Fruit fly (Drosophila melanogaster) whole organism, pupa: ENCODE data around the gene CG32708.

Source experiments
- CG10348 ChIP-seq: fragments of 200-800 bp; sonication (Bioruptor generic); IDR thresholded peaks from 2 replicates; pipeline ENCODE4 v1.3.6; 2022; ENCODE audit warnings: missing biosample characterization, missing genetic modification characterization
- CG12605 ChIP-seq: fragments of 200-800 bp; sonication (Bioruptor generic); IDR thresholded peaks from 2 replicates; pipeline ENCODE4 v1.3.6; 2022; ENCODE audit warnings: missing biosample characterization, missing genetic modification characterization
- CG13204 ChIP-seq: fragments of 200-800 bp; sonication (Bioruptor generic); optimal IDR thresholded peaks from 2 replicates; lab custom pipeline; 2018; ENCODE audit warnings: missing biosample characterization, mild to moderate bottlenecking, missing genetic modification characterization, moderate library complexity
- CG14655 ChIP-seq: fragments of 200-800 bp; sonication (Bioruptor generic); optimal IDR thresholded peaks from 3 replicates; lab custom pipeline; 2017; ENCODE audit warnings: mild to moderate bottlenecking, missing biosample characterization, missing genetic modification reagents, missing genetic modification characterization
- CG15710 ChIP-seq: fragments of 200-800 bp; sonication (Bioruptor generic); optimal IDR thresholded peaks from 2 replicates; lab custom pipeline; 2018; ENCODE audit warnings: missing biosample characterization, mild to moderate bottlenecking, missing genetic modification characterization, moderate library complexity
- CG17806 ChIP-seq: fragments of 200-800 bp; sonication (Bioruptor generic); optimal IDR thresholded peaks from 2 replicates; lab custom pipeline; 2018; ENCODE audit warnings: missing biosample characterization, mild to moderate bottlenecking, missing genetic modification characterization, moderate library complexity
- CG32121 ChIP-seq: fragments of 200-800 bp; sonication (Bioruptor generic); IDR thresholded peaks from 2 replicates; pipeline ENCODE4 v1.3.6; 2022; ENCODE audit warnings: missing biosample characterization, missing genetic modification characterization
- CG34367 ChIP-seq: fragments of 200-800 bp; sonication (Bioruptor generic); optimal IDR thresholded peaks from 2 replicates; lab custom pipeline; 2018; ENCODE audit warnings: missing biosample characterization, mild to moderate bottlenecking, missing genetic modification characterization
- CG4496 ChIP-seq: fragments of 200-800 bp; sonication (Bioruptor generic); IDR thresholded peaks from 3 replicates; pipeline ENCODE4 v1.3.6; 2022; ENCODE audit warnings: missing biosample characterization, missing genetic modification characterization
- CG8159 ChIP-seq: fragments of 200-800 bp; sonication (Bioruptor generic); optimal IDR thresholded peaks from 3 replicates; lab custom pipeline; 2018; ENCODE audit warnings: missing biosample characterization, mild to moderate bottlenecking, missing genetic modification characterization, moderate library complexity
- CG8301 ChIP-seq: fragments of 200-800 bp; sonication (Bioruptor generic); optimal IDR thresholded peaks from 2 replicates; lab custom pipeline; 2018; ENCODE audit warnings: missing biosample characterization, mild to moderate bottlenecking, missing genetic modification characterization
- CG9948 ChIP-seq: fragments of 200-800 bp; sonication (Bioruptor generic); optimal IDR thresholded peaks from 2 replicates; lab custom pipeline; 2018; ENCODE audit warnings: missing biosample characterization, mild to moderate bottlenecking, missing genetic modification characterization, moderate library complexity
- D1 ChIP-seq: fragments of 200-800 bp; sonication (Bioruptor generic); optimal IDR thresholded peaks from 2 replicates; lab custom pipeline; 2018; ENCODE audit warnings: missing biosample characterization, mild to moderate bottlenecking, missing genetic modification characterization, moderate library complexity
- EcR ChIP-seq: fragments of 200-800 bp; sonication (Bioruptor generic); optimal IDR thresholded peaks from 3 replicates; lab custom pipeline; 2019; ENCODE audit warnings: missing biosample characterization, missing genetic modification characterization, mild to moderate bottlenecking, moderate library complexity, missing genetic modification reagents
- Ets98B ChIP-seq: fragments of 200-800 bp; sonication (Bioruptor generic); IDR thresholded peaks from 2 replicates; pipeline ENCODE4 v1.3.6; 2022; ENCODE audit warnings: missing biosample characterization, missing genetic modification characterization
- Pif1A ChIP-seq: fragments of 200-800 bp; sonication (Bioruptor generic); optimal IDR thresholded peaks from 3 replicates; lab custom pipeline; 2016; ENCODE audit warnings: missing biosample characterization, missing genetic modification characterization
- Pif1B ChIP-seq: fragments of 200-800 bp; sonication (Bioruptor generic); optimal IDR thresholded peaks from 3 replicates; lab custom pipeline; 2016; ENCODE audit warnings: missing biosample characterization, missing genetic modification characterization
- Snoo ChIP-seq: fragments of 200-800 bp; sonication (Bioruptor generic); optimal IDR thresholded peaks from 3 replicates; lab custom pipeline; 2017; ENCODE audit warnings: missing biosample characterization, mild to moderate bottlenecking, missing genetic modification characterization, inconsistent platforms
- fd96Ca ChIP-seq: fragments of 200-800 bp; sonication (Bioruptor generic); IDR thresholded peaks from 3 replicates; pipeline ENCODE4 v1.3.6; 2022; ENCODE audit warnings: missing biosample characterization, missing genetic modification characterization
- gl ChIP-seq: fragments of 200-800 bp; sonication (Bioruptor generic); optimal IDR thresholded peaks from 2 replicates; lab custom pipeline; 2018; ENCODE audit warnings: missing biosample characterization, mild to moderate bottlenecking, missing genetic modification characterization
- rn ChIP-seq: fragments of 200-800 bp; sonication (Bioruptor generic); IDR thresholded peaks from 2 replicates; pipeline ENCODE4 v1.3.6; 2022; ENCODE audit warnings: missing biosample characterization, missing genetic modification characterization

The CG32708 gene

DNA sequence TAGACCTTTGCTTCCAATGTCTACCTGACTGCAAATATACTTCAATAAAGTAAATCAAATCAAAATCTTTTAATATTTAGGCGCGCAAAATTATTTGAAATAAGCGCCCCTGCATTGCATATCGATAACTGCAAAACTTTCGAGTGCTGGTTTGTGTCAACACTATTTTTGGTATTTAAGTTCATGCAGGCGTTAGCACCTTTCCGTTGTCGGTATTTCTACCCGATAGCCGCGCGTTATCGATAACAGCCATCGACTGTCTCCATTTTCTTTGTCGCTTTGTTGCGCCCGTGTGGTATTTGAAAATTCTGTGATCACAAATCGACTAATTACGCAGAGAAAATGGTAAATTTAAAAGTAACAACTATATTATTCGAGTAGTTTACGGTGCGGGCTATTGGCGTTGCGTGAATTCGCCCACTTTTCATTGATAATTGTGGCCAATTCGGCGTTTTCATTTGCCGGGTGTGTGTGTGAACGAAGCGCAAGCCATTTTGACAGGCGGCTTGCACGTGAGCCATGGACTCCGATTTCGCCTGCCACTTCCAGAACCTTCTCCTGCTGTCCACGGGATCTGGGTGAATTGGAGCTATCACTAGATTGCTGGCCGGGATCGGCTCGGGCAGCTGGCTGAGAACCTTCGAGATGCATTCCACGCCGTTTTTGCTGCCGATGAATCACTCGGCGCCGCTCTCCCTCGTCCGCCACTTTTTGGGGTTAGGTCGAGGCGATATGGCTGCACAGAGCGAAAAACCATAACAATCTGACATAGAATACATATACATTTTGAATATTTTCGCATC, 3.7 kb downstream of the CG32708 start, which contains the start of gene CCT2:
CCT2 (plus strand) TSS at position 260 of the 803 bp plus-strand sequence.
- no peak for TF ChIP-seq CG12605 (GFP tag; lab: Robert Waterston, UW)
- peak; percentile 10; the same call in 1 of the 3 replicates for TF ChIP-seq fd96Ca

DNA sequence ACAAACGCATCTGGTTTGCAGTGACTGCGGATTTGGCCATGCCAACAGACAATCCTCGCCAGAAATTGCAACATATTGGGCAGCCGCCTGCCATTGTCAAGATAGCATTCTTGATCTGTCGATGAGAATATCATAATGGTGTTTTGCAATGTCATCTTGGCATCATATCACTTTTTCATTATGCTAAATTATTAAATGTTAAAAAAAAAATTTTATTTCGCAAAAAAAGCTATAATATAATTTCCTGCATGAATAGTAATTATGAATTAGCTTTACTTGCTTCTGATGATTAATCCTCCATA, 4.3 kb downstream of the CG32708 start:
- TF ChIP-seq CG10348, result no peak

DNA sequence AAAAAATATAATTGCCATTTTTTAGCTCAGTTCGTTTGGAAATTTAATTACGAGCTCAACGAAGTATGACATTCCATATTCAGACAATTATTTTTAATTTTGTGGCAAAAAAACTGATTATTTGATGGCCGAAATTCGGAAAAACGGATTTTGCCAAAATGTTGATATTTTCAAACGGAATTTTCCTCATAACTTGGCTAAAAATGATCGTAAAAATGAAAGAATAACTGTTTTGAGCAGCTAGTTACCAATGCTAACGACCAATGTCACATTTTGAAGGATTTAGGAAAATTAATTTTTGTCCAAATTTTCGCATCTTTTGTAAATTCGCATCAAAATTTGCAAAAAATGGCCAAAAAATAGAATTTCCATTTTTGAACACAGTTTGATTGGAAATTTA, 7.3 kb downstream of the CG32708 start:
- no peak for TF ChIP-seq CG4496 (GFP tag; lab: Robert Waterston, UW)
- TF ChIP-seq CG15710, result no peak
- TF ChIP-seq CG34367 (tag; lab: Kevin White, UChicago), result no peak
- TF ChIP-seq Ets98B (GFP tag; lab: Robert Waterston, UW), result no peak
- no peak for TF ChIP-seq rn
- no peak for TF ChIP-seq Pif1B (GFP tag; lab: Kevin White, UChicago)
- TF ChIP-seq CG17806 (tag; lab: Kevin White, UChicago), result no peak
- no peak for TF ChIP-seq Pif1A
- TF ChIP-seq CG8301 (tag; lab: Kevin White, UChicago), result no peak
- no peak for TF ChIP-seq CG10348
- no peak for TF ChIP-seq D1
- TF ChIP-seq gl (tag; lab: Kevin White, UChicago), result no peak

dm6 chrX:9093912-9094311, 8.2 kb downstream of the CG32708 start:
- TF ChIP-seq CG12605 (GFP tag; lab: Robert Waterston, UW) (no peak), CG17806 (tag; lab: Kevin White, UChicago) (no peak), CG34367 (tag; lab: Kevin White, UChicago) (no peak), D1 (no peak), Pif1A (no peak), Snoo (tag; lab: Kevin White, UChicago) (no peak), Pif1B (GFP tag; lab: Kevin White, UChicago) (no peak), CG8159 (tag; lab: Kevin White, UChicago) (no peak), CG15710 (no peak), gl (tag; lab: Kevin White, UChicago) (no peak), CG9948 (tag; lab: Kevin White, UChicago) (no peak), CG32121 (GFP tag; lab: Robert Waterston, UW) (no peak), fd96Ca (no peak), EcR (no peak), Ets98B (GFP tag; lab: Robert Waterston, UW) (no peak), rn (no peak), CG4496 (GFP tag; lab: Robert Waterston, UW) (no peak), CG8301 (tag; lab: Kevin White, UChicago) (no peak), CG10348 (no peak)

DNA sequence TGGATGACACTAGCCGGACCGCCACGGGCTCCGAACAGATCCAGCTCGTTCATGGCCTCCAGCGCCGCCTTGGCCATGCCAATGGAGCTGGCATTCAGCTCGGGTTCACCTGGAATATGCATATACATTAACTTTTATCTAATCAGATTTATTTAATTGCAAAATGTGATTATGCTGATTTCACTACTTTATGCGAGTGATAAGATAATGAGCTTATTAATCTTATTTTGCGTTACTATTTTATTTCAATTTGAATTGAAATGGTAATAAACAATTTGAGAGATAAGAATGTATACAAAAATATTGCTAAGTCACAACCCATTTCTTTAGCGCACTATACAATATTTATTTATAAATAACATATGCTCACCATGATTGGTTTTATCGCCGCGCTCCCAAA, 16.4 kb downstream of the CG32708 start:
- no peak for TF ChIP-seq CG12605 (GFP tag; lab: Robert Waterston, UW)
- TF ChIP-seq rn, result no peak
- no peak for TF ChIP-seq CG15710
- no peak for TF ChIP-seq gl (tag; lab: Kevin White, UChicago)
- TF ChIP-seq CG10348, result no peak
- no peak for TF ChIP-seq CG17806 (tag; lab: Kevin White, UChicago)
- no peak for TF ChIP-seq Ets98B (GFP tag; lab: Robert Waterston, UW)
- TF ChIP-seq CG8301 (tag; lab: Kevin White, UChicago), result no peak
- no peak for TF ChIP-seq fd96Ca
- TF ChIP-seq CG14655 (GFP tag; lab: Kevin White, UChicago), result no peak

dm6 chrX:9103308-9104185, 17.8 kb downstream of the CG32708 start, which contains the start of gene CG7766:
TSS of gene CG7766 (minus strand) at chrX:9103739.
- TF ChIP-seq CG13204 (GFP tag; lab: Kevin White, UChicago) (no peak), CG14655 (GFP tag; lab: Kevin White, UChicago) (no peak)

DNA sequence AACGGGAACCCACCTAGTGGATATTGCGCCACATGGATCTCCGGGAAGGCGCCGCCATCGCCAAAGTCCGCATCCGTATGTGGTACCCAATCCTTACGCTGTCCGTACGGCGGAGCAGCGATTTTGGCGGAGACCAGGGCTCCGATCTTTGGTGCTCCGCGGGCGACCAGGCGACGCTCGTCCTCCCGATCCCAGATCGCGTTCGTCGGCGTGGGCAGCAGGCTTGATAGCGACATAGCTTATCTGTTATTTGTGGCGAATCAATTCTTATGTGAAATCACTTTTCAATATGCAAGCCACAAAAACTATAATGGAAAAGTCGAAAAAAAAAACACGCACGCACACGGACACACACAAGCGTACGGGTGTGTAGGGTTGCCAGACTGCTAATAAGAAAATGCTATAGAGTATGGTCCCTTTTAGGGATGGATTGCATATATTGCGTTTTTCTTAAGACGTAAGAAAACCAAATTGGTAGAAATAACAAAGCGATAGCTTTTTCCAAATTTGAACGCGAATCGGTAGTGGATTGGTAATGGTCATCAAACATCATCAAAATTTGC, 20.6 kb downstream of the CG32708 start, which contains the start of gene Bx42:
Bx42 (minus strand) TSS at position 393 of the 563 bp plus-strand sequence.
- TF ChIP-seq CG4496 (GFP tag; lab: Robert Waterston, UW) (peak; percentile 28; the same call in 1 of the 3 replicates), CG34367 (tag; lab: Kevin White, UChicago) (no peak), fd96Ca (no peak), CG10348 (no peak), CG9948 (tag; lab: Kevin White, UChicago) (no peak), rn (no peak), CG32121 (GFP tag; lab: Robert Waterston, UW) (no peak), Pif1A (no peak)
